Fruit fly (Drosophila melanogaster) whole organism, wandering third instar larva: Measurements from ENCODE around the gene CG17598.
A peak's percentile ranks its signal among the peaks of the same experiment; 100 is the strongest.

Source experiments
- Abd-B ChIP-seq: fragments of >200 bp; optimal IDR thresholded peaks from 2 replicates; lab custom pipeline; 2017; ENCODE audit warnings: missing biosample characterization, missing genetic modification characterization
- CG9705 ChIP-seq: fragments of 200-800 bp; sonication (Bioruptor generic); optimal IDR thresholded peaks from 2 replicates; lab custom pipeline; 2018; ENCODE audit warnings: missing biosample characterization, mild to moderate bottlenecking, missing genetic modification characterization
- CrebA ChIP-seq: fragments of 200-800 bp; sonication (Bioruptor generic); optimal IDR thresholded peaks from 2 replicates; lab custom pipeline; 2016; ENCODE audit warnings: missing biosample characterization, mild to moderate bottlenecking, missing genetic modification characterization, borderline replicate concordance
- Dfd ChIP-seq: fragments of >200 bp; optimal IDR thresholded peaks from 2 replicates; lab custom pipeline; 2017; ENCODE audit warnings: missing biosample characterization, missing genetic modification characterization
- Dif ChIP-seq: fragments of 200-275, 200-300 bp; sonication (Bioruptor generic); optimal IDR thresholded peaks from 2 replicates; lab custom pipeline; 2018; ENCODE audit warnings: missing biosample characterization, missing genetic modification characterization; ENCODE audit not compliant: partially characterized antibody
- GATAd ChIP-seq: sonication (Bioruptor generic); optimal IDR thresholded peaks from 2 replicates; lab custom pipeline; 2016; ENCODE audit warnings: missing biosample characterization, missing genetic modification characterization
- HLH106 ChIP-seq: fragments of 200-800 bp; optimal IDR thresholded peaks from 3 replicates; lab custom pipeline; 2019; ENCODE audit warnings: missing biosample characterization, mild to moderate bottlenecking, missing genetic modification characterization, moderate library complexity
- Hnf4 ChIP-seq: fragments of 200-800 bp; sonication (Bioruptor generic); optimal IDR thresholded peaks from 2 replicates; lab custom pipeline; 2016; ENCODE audit warnings: missing biosample characterization, mild to moderate bottlenecking, missing genetic modification characterization
- Hr78 ChIP-seq: fragments of >200 bp; optimal IDR thresholded peaks from 2 replicates; lab custom pipeline; 2017; ENCODE audit warnings: missing biosample characterization, missing genetic modification characterization
- Hr83 ChIP-seq: fragments of 200-300 bp; sonication (Bioruptor generic); optimal IDR thresholded peaks from 2 replicates; lab custom pipeline; 2016; ENCODE audit warnings: missing biosample characterization, mild to moderate bottlenecking, missing genetic modification characterization, moderate library complexity; ENCODE audit not compliant: poor library complexity, severe bottlenecking
- Jra ChIP-seq: sonication (Bioruptor generic); optimal IDR thresholded peaks from 2 replicates; lab custom pipeline; 2016; ENCODE audit warnings: missing biosample characterization, missing genetic modification characterization
- Myc ChIP-seq: fragments of >200 bp; optimal IDR thresholded peaks from 2 replicates; lab custom pipeline; 2017
- N ChIP-seq: fragments of >200 bp; optimal IDR thresholded peaks from 2 replicates; lab custom pipeline; 2018; ENCODE audit warnings: missing biosample characterization, missing external identifiers, missing genetic modification characterization
- OdsH ChIP-seq: fragments of 200-800 bp; sonication (Bioruptor generic); optimal IDR thresholded peaks from 2 replicates; lab custom pipeline; 2016; ENCODE audit warnings: missing biosample characterization, mild to moderate bottlenecking, missing genetic modification characterization
- Rel ChIP-seq, 2 experiments: fragments of 200-800 bp; sonication (Bioruptor generic) in 1 of 2; optimal IDR thresholded peaks; 2 replicates in 1 of 2; 3 replicates in 1 of 2; lab custom pipeline; 2016 to 2019; ENCODE audit warnings: mild to moderate bottlenecking in 2 of 2, missing biosample characterization in 2 of 2, missing genetic modification characterization in 2 of 2, moderate library complexity in 1 of 2
- Sp1 ChIP-seq: fragments of 200-800 bp; sonication (Bioruptor generic); optimal IDR thresholded peaks from 3 replicates; lab custom pipeline; 2019; ENCODE audit warnings: missing biosample characterization, mild to moderate bottlenecking, missing genetic modification characterization, moderate library complexity
- Vsx2 ChIP-seq: fragments of 200-300, 225-300 bp; sonication (Bioruptor generic); optimal IDR thresholded peaks from 2 replicates; lab custom pipeline; 2018; ENCODE audit warnings: missing biosample characterization, missing genetic modification characterization; ENCODE audit not compliant: partially characterized antibody
- br ChIP-seq: fragments of 200-800 bp; sonication (Bioruptor generic); optimal IDR thresholded peaks from 2 replicates; lab custom pipeline; 2016; ENCODE audit warnings: missing biosample characterization, missing genetic modification characterization
- brk ChIP-seq: fragments of 200-800 bp; sonication (Bioruptor generic); optimal IDR thresholded peaks from 2 replicates; lab custom pipeline; 2016; ENCODE audit warnings: missing biosample characterization, mild to moderate bottlenecking, missing genetic modification characterization
- dl ChIP-seq, 2 experiments: fragments of 175-275, 200-275 bp in 1 of 2; fragments of 200-275 bp in 1 of 2; sonication (Bioruptor generic); optimal IDR thresholded peaks; lab custom pipeline; 2018; ENCODE audit warnings: mild to moderate bottlenecking in 2 of 2, missing biosample characterization in 2 of 2, missing genetic modification characterization in 2 of 2, moderate library complexity in 2 of 2; ENCODE audit not compliant: partially characterized antibody in 2 of 2, insufficient read depth in 1 of 2
- dmrt93B ChIP-seq: fragments of 200-800 bp; sonication (Bioruptor generic); optimal IDR thresholded peaks from 2 replicates; lab custom pipeline; 2018; ENCODE audit warnings: missing biosample characterization, mild to moderate bottlenecking, missing genetic modification characterization
- dsf ChIP-seq: sonication (Bioruptor generic); optimal IDR thresholded peaks from 2 replicates; lab custom pipeline; 2016; ENCODE audit warnings: missing biosample characterization, missing genetic modification characterization, borderline replicate concordance
- ey ChIP-seq: fragments of 200-800 bp; sonication (Bioruptor generic); optimal IDR thresholded peaks from 2 replicates; lab custom pipeline; 2016; ENCODE audit warnings: missing biosample characterization, missing genetic modification characterization
- foxo ChIP-seq, 2 experiments: fragments of 200-800 bp; sonication (Bioruptor generic); optimal IDR thresholded peaks; 2 replicates in 1 of 2; 3 replicates in 1 of 2; lab custom pipeline; 2016 to 2017; ENCODE audit warnings: missing biosample characterization in 2 of 2, missing genetic modification characterization in 2 of 2
- fru ChIP-seq: fragments of 200-800 bp; sonication (Bioruptor generic); optimal IDR thresholded peaks from 3 replicates; lab custom pipeline; 2016; ENCODE audit warnings: missing biosample characterization, mild to moderate bottlenecking, missing genetic modification characterization
- h ChIP-seq: fragments of 200-800 bp; sonication (Bioruptor generic); optimal IDR thresholded peaks from 3 replicates; lab custom pipeline; 2016; ENCODE audit warnings: missing biosample characterization, mild to moderate bottlenecking, missing genetic modification characterization
- lola ChIP-seq: fragments of >200 bp; optimal IDR thresholded peaks from 2 replicates; lab custom pipeline; 2017; ENCODE audit warnings: missing biosample characterization, missing genetic modification characterization
- psq ChIP-seq: fragments of 200-800 bp; sonication (Bioruptor generic); optimal IDR thresholded peaks from 3 replicates; lab custom pipeline; 2017; ENCODE audit warnings: missing biosample characterization, mild to moderate bottlenecking, missing genetic modification characterization, moderate library complexity
- rgr ChIP-seq: fragments of 200-800 bp; sonication (Bioruptor generic); optimal IDR thresholded peaks from 3 replicates; lab custom pipeline; 2016; ENCODE audit warnings: missing biosample characterization, mild to moderate bottlenecking, missing genetic modification characterization
- sage ChIP-seq: fragments of 200-800 bp; sonication (Bioruptor generic); optimal IDR thresholded peaks from 2 replicates; lab custom pipeline; 2016; ENCODE audit warnings: missing biosample characterization, mild to moderate bottlenecking, missing genetic modification characterization
- sv ChIP-seq: fragments of 200-800 bp; sonication (Bioruptor generic); optimal IDR thresholded peaks from 3 replicates; lab custom pipeline; 2016; ENCODE audit warnings: missing biosample characterization, missing genetic modification characterization
- tai ChIP-seq: sonication (Bioruptor generic); optimal IDR thresholded peaks from 2 replicates; lab custom pipeline; 2016; ENCODE audit warnings: missing biosample characterization, missing genetic modification characterization
- woc ChIP-seq: sonication (Bioruptor generic); optimal IDR thresholded peaks from 2 replicates; lab custom pipeline; 2016; ENCODE audit warnings: missing biosample characterization, mild to moderate bottlenecking, missing genetic modification characterization

The CG17598 gene

dm6 chrX:22491028-22491769 lies 49.0 kb downstream of the CG17598 start:
- TF ChIP-seq CrebA (GFP tag; lab: Kevin White, UChicago), result no peak
- TF ChIP-seq dmrt93B (GFP tag; lab: Kevin White, UChicago), result peak; percentile 64
- peak; percentile 8 for TF ChIP-seq CG9705 (GFP tag; lab: Kevin White, UChicago)
- TF ChIP-seq dsf (GFP tag; lab: Kevin White, UChicago), result no peak
- no peak for TF ChIP-seq Hr78
- TF ChIP-seq Vsx2 (GFP tag; lab: Kevin White, UChicago), result no peak
- TF ChIP-seq br, result peak; percentile 3
- peak; percentile 58 for TF ChIP-seq Dif (GFP tag; lab: Kevin White, UChicago)
- peak in 1 of 2 experiments; percentile 70 for TF ChIP-seq foxo (GFP tag; optimal IDR thresholded peaks at IDR 0.05; lab: Kevin White, UChicago)
- TF ChIP-seq N (GFP tag; lab: Kevin White, UChicago), result no peak
- TF ChIP-seq sv (GFP tag; lab: Kevin White, UChicago), result peak; percentile 25
- TF ChIP-seq h (GFP tag; lab: Kevin White, UChicago), result no peak
- no peak for TF ChIP-seq Hnf4 (GFP tag; lab: Kevin White, UChicago)
- peak; percentile 53 for TF ChIP-seq Hr83 (GFP tag; lab: Kevin White, UChicago)
- no peak for TF ChIP-seq Jra (GFP tag; lab: Kevin White, UChicago)
- peak; percentile 51 for TF ChIP-seq rgr
- no peak for TF ChIP-seq sage (GFP tag; lab: Kevin White, UChicago)
- TF ChIP-seq OdsH (GFP tag; lab: Kevin White, UChicago), result peak; percentile 54
- peak; percentile 76 for TF ChIP-seq Sp1 (GFP tag; lab: Kevin White, UChicago)
- TF ChIP-seq psq (GFP tag; lab: Kevin White, UChicago), result peak; percentile 65
- TF ChIP-seq woc, result peak; percentile 13
- TF ChIP-seq GATAd (GFP tag; lab: Kevin White, UChicago), result no peak
- peak; percentile 3 for TF ChIP-seq tai (GFP tag; lab: Kevin White, UChicago)
- TF ChIP-seq Rel (GFP tag; optimal IDR thresholded peaks at IDR 0.05; lab: Kevin White, UChicago), result no peak
- TF ChIP-seq Rel (tag; optimal IDR thresholded peaks at IDR 0.05; lab: Kevin White, UChicago), result no peak
- TF ChIP-seq fru (GFP tag; lab: Kevin White, UChicago), result no peak
- TF ChIP-seq HLH106, result peak; percentile 63
- no peak for TF ChIP-seq Myc (lab: Kevin White, UChicago)
- TF ChIP-seq dl (GFP tag; optimal IDR thresholded peaks at IDR 0.05; lab: Kevin White, UChicago; ENCODE audit: insufficient read depth in 1 of 2, partially characterized antibody in 2 of 2), result no peak

DNA sequence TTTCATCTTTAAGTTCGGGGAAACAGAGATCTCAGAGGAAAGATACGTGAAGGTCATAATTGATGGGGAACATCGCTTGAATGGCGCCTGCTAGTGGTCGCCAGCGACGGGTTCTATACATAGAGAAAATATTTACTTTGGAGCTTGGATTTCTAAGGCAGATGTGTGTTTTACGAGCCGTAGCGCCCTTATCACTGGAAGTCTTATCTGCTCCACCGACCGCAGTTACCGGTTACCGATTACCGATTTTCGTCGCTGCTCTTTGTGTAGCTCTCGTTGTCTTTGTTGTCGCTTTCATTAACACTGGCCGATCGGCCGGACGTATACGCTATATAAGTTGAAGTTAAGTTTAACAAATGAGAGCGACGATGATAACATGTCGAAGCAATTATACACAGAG lies 49.6 kb downstream of the CG17598 start:
- no peak for TF ChIP-seq ey (GFP tag; lab: Kevin White, UChicago)
- no peak for TF ChIP-seq Abd-B (GFP tag; lab: Kevin White, UChicago)
- no peak for TF ChIP-seq Hnf4 (GFP tag; lab: Kevin White, UChicago)
- TF ChIP-seq Vsx2 (GFP tag; lab: Kevin White, UChicago), result no peak
- TF ChIP-seq dl (GFP tag; optimal IDR thresholded peaks at IDR 0.05; lab: Kevin White, UChicago; ENCODE audit: insufficient read depth in 1 of 2, partially characterized antibody in 2 of 2), result peak in 1 of 2 experiments; percentile 22
- TF ChIP-seq GATAd (GFP tag; lab: Kevin White, UChicago), result no peak

dm6 chrX:22487667-22488593 lies 52.3 kb downstream of the CG17598 start:
- TF ChIP-seq brk (GFP tag; lab: Kevin White, UChicago) (peak; percentile 18), Hnf4 (GFP tag; lab: Kevin White, UChicago) (no peak), OdsH (GFP tag; lab: Kevin White, UChicago) (peak; percentile 17), fru (GFP tag; lab: Kevin White, UChicago) (peak; percentile 35), Hr83 (GFP tag; lab: Kevin White, UChicago) (no peak), psq (GFP tag; lab: Kevin White, UChicago) (peak; percentile 8), foxo (GFP tag; optimal IDR thresholded peaks at IDR 0.05; lab: Kevin White, UChicago) (peak in 1 of 2 experiments; percentile 30), Dfd (no peak), GATAd (GFP tag; lab: Kevin White, UChicago) (no peak), h (GFP tag; lab: Kevin White, UChicago) (no peak), N (GFP tag; lab: Kevin White, UChicago) (no peak), dmrt93B (GFP tag; lab: Kevin White, UChicago) (no peak), HLH106 (peak; percentile 48), woc (peak; percentile 41), tai (GFP tag; lab: Kevin White, UChicago) (no peak), CrebA (GFP tag; lab: Kevin White, UChicago) (peak; percentile 47), lola (GFP tag; lab: Kevin White, UChicago) (no peak), rgr (peak; percentile 30)
